Worm (Caenorhabditis elegans): ENCODE measurements around the gene kbp-2.

DNA sequence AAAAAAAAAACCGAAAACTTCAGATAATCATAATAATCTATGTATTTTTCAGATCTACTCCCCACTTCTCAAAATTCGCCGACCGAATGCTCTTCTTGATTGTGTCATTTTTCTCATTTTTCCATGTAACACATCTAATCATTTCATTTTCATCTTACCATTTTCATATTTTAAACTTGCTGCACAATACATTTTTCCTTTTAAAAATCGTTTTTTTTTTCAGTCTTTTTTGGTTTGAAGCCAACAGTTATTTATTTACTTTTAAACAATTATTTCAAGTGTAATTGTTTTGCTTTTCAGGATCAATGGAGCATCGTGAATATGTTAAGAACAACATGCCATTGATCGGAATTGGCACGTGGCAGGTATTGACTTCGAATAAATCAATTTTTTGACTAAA, 44.6 kb downstream of the kbp-2 start, which contains the start of gene C35D10.6:
- TF ChIP-seq ama-1 (optimal IDR thresholded peaks at IDR 0.05) = no peak
- TF ChIP-seq tra-4 (tag; optimal IDR thresholded peaks at IDR 0.05) = no peak
- no peak for TF ChIP-seq tbx-11 (GFP tag; IDR thresholded peaks at IDR 0.05)
- TF ChIP-seq hmbx-1 (tag; optimal IDR thresholded peaks at IDR 0.05) = no peak

All from whole organism, early embryonic.